Fruit fly (Drosophila melanogaster) whole organism, embryonic: Measurements from ENCODE around the gene CG43060.

Experiments used
- Asciz ChIP-seq: fragments of 200-800 bp; sonication (Bioruptor generic); optimal IDR thresholded peaks from 2 replicates; lab custom pipeline; 2017; ENCODE audit warnings: missing biosample characterization, mild to moderate bottlenecking, missing genetic modification characterization, missing genetic modification reagents
- Bteb2 ChIP-seq: fragments of 200-800 bp; sonication (Bioruptor generic); optimal IDR thresholded peaks from 2 replicates; lab custom pipeline; 2016; ENCODE audit warnings: missing biosample characterization, missing genetic modification characterization
- CG10147 ChIP-seq: fragments of 200-800 bp; sonication (Bioruptor generic); optimal IDR thresholded peaks from 2 replicates; lab custom pipeline; 2019; ENCODE audit warnings: missing biosample characterization, mild to moderate bottlenecking, missing genetic modification characterization, moderate library complexity
- CG10209 ChIP-seq: fragments of 200-800 bp; sonication (Bioruptor generic); optimal IDR thresholded peaks from 3 replicates; lab custom pipeline; 2017; ENCODE audit warnings: missing biosample characterization, mild to moderate bottlenecking, missing genetic modification characterization, missing genetic modification reagents
- CG1024 ChIP-seq: fragments of 200-800 bp; sonication (Bioruptor generic); IDR thresholded peaks from 2 replicates; pipeline ENCODE4 v1.3.6; 2022; ENCODE audit warnings: missing biosample characterization, missing genetic modification characterization
- CG11456 ChIP-seq: fragments of 200-800 bp; sonication (Bioruptor generic); IDR thresholded peaks from 3 replicates; pipeline ENCODE4 v1.3.6; 2022; ENCODE audit warnings: missing biosample characterization, missing genetic modification characterization
- CG11504 ChIP-seq: fragments of 200-800 bp; sonication (Bioruptor generic); optimal IDR thresholded peaks from 3 replicates; lab custom pipeline; 2019; ENCODE audit warnings: missing biosample characterization, mild to moderate bottlenecking, missing genetic modification characterization, moderate library complexity
- CG12071 ChIP-seq: fragments of 200-800 bp; sonication (Bioruptor generic); optimal IDR thresholded peaks from 3 replicates; lab custom pipeline; 2018; ENCODE audit warnings: missing biosample characterization, mild to moderate bottlenecking, missing genetic modification characterization
- CG13123 ChIP-seq: fragments of 200-800 bp; sonication (Bioruptor generic); optimal IDR thresholded peaks from 2 replicates; lab custom pipeline; 2016; ENCODE audit warnings: missing biosample characterization, missing genetic modification characterization
- CG14441 ChIP-seq: fragments of 200-800 bp; sonication (Bioruptor generic); IDR thresholded peaks from 2 replicates; pipeline ENCODE4 v1.3.6; 2022; ENCODE audit warnings: missing biosample characterization, missing genetic modification characterization
- CG16815 ChIP-seq: fragments of 200-800 bp; sonication (Bioruptor generic); optimal IDR thresholded peaks from 3 replicates; lab custom pipeline; 2017; ENCODE audit warnings: missing biosample characterization, mild to moderate bottlenecking, missing genetic modification characterization
- CG17612 ChIP-seq: fragments of 200-800 bp; sonication (Bioruptor generic); IDR thresholded peaks from 2 replicates; pipeline ENCODE4 v1.3.6; 2022; ENCODE audit warnings: missing biosample characterization, missing genetic modification characterization
- CG18011 ChIP-seq: fragments of 200-800 bp; sonication (Bioruptor generic); optimal IDR thresholded peaks from 2 replicates; lab custom pipeline; 2017; ENCODE audit warnings: missing biosample characterization, missing genetic modification characterization, mild to moderate bottlenecking, moderate library complexity, missing genotype
- CG18262 ChIP-seq: fragments of 200-800 bp; optimal IDR thresholded peaks from 3 replicates; lab custom pipeline; 2019; ENCODE audit warnings: missing biosample characterization, mild to moderate bottlenecking, missing genetic modification characterization, moderate library complexity
- CG18764 ChIP-seq: fragments of 200-800 bp; sonication (Bioruptor generic); optimal IDR thresholded peaks from 3 replicates; lab custom pipeline; 2016; ENCODE audit warnings: missing biosample characterization, missing genetic modification characterization
- CG32532 ChIP-seq: fragments of 200-800 bp; sonication (Bioruptor generic); IDR thresholded peaks from 2 replicates; pipeline ENCODE4 v1.3.6; 2022; ENCODE audit warnings: missing biosample characterization, missing genetic modification characterization
- CG32767 ChIP-seq: fragments of 200-800 bp; sonication (Bioruptor generic); IDR thresholded peaks from 2 replicates; pipeline ENCODE4 v1.3.6; 2022; ENCODE audit warnings: missing biosample characterization, missing genetic modification characterization
- CG32772 ChIP-seq: fragments of 200-800 bp; sonication (Bioruptor generic); IDR thresholded peaks from 2 replicates; pipeline ENCODE4 v1.3.6; 2022; ENCODE audit warnings: missing biosample characterization, missing genetic modification characterization
- CG34376 ChIP-seq: fragments of 200-800 bp; sonication (Bioruptor generic); optimal IDR thresholded peaks from 2 replicates; lab custom pipeline; 2018; ENCODE audit warnings: missing biosample characterization, mild to moderate bottlenecking, missing genetic modification characterization
- CG4360 ChIP-seq: fragments of 200-800 bp; sonication (Bioruptor generic); IDR thresholded peaks from 2 replicates; pipeline ENCODE4 v1.3.6; 2022; ENCODE audit warnings: missing biosample characterization, missing genetic modification characterization
- CG43689 ChIP-seq: fragments of 200-800 bp; sonication (Bioruptor generic); IDR thresholded peaks from 2 replicates; pipeline ENCODE4 v1.3.6; 2022; ENCODE audit warnings: missing biosample characterization, missing genetic modification characterization
- CG4820 ChIP-seq: fragments of 200-800 bp; sonication (Bioruptor generic); optimal IDR thresholded peaks from 3 replicates; lab custom pipeline; 2016; ENCODE audit warnings: missing biosample characterization, missing genetic modification characterization
- CG8944 ChIP-seq: fragments of 200-800 bp; sonication (Bioruptor generic); optimal IDR thresholded peaks from 3 replicates; lab custom pipeline; 2016; ENCODE audit warnings: missing biosample characterization, missing genetic modification characterization
- CHES-1-like ChIP-seq: fragments of 200-800 bp; sonication (Bioruptor generic); optimal IDR thresholded peaks from 2 replicates; lab custom pipeline; 2016; ENCODE audit warnings: missing biosample characterization, missing genetic modification characterization
- Elba2 ChIP-seq: fragments of 200-800 bp; sonication (Bioruptor generic); optimal IDR thresholded peaks from 3 replicates; lab custom pipeline; 2016; ENCODE audit warnings: missing biosample characterization, missing genetic modification characterization
- HLH3B ChIP-seq: fragments of 200-800 bp; sonication (Bioruptor generic); IDR thresholded peaks from 2 replicates; pipeline ENCODE4 v1.3.6; 2022; ENCODE audit warnings: missing biosample characterization, missing genetic modification characterization
- MBD-R2 ChIP-seq: fragments of 200-800 bp; sonication (Bioruptor generic); IDR thresholded peaks from 2 replicates; pipeline ENCODE4 v1.3.6; 2022; ENCODE audit warnings: missing biosample characterization, missing genetic modification characterization
- Mrtf ChIP-seq: fragments of 200-800 bp; sonication (Bioruptor generic); IDR thresholded peaks from 3 replicates; pipeline ENCODE4 v1.3.6; 2022; ENCODE audit warnings: missing biosample characterization, missing genetic modification characterization
- Sox100B ChIP-seq: fragments of 200-800 bp; sonication (Bioruptor generic); optimal IDR thresholded peaks from 3 replicates; lab custom pipeline; 2018; ENCODE audit warnings: missing biosample characterization, mild to moderate bottlenecking, missing genetic modification characterization
- Sox102F ChIP-seq: fragments of 200-800 bp; sonication (Bioruptor generic); optimal IDR thresholded peaks from 2 replicates; lab custom pipeline; 2018; ENCODE audit warnings: missing biosample characterization, mild to moderate bottlenecking, missing genetic modification characterization, moderate library complexity
- Spps ChIP-seq: fragments of 200-800 bp; sonication (Bioruptor generic); optimal IDR thresholded peaks from 2 replicates; lab custom pipeline; 2018; ENCODE audit warnings: missing biosample characterization, mild to moderate bottlenecking, missing genetic modification characterization
- Sry-β ChIP-seq: fragments of 200-800 bp; sonication (Bioruptor generic); optimal IDR thresholded peaks from 2 replicates; lab custom pipeline; 2018; ENCODE audit warnings: missing biosample characterization, mild to moderate bottlenecking, missing genetic modification characterization, moderate library complexity
- TFAM ChIP-seq: fragments of 200-800 bp; sonication (Bioruptor generic); optimal IDR thresholded peaks from 2 replicates; lab custom pipeline; 2017; ENCODE audit warnings: missing biosample characterization, missing genetic modification characterization, inconsistent platforms
- Xrp1 ChIP-seq: fragments of 200-800 bp; sonication (Bioruptor generic); IDR thresholded peaks from 2 replicates; pipeline ENCODE4 v1.3.6; 2022; ENCODE audit warnings: missing biosample characterization, missing genetic modification characterization
- ara ChIP-seq: fragments of 200-800 bp; sonication (Bioruptor generic); IDR thresholded peaks from 2 replicates; pipeline ENCODE4 v1.3.6; 2022; ENCODE audit warnings: missing biosample characterization, missing genetic modification characterization
- caup ChIP-seq: fragments of 200-800 bp; sonication (Bioruptor generic); optimal IDR thresholded peaks from 3 replicates; lab custom pipeline; 2017; ENCODE audit warnings: missing biosample characterization, mild to moderate bottlenecking, missing genetic modification characterization, moderate library complexity; ENCODE audit not compliant: severe bottlenecking
- chif ChIP-seq, 2 experiments: fragments of 200-800 bp; sonication (Bioruptor generic); optimal IDR thresholded peaks; 3 replicates each; lab custom pipeline; 2016; ENCODE audit warnings: missing biosample characterization in 2 of 2, missing genetic modification characterization in 2 of 2
- ci ChIP-seq: fragments of 200-800 bp; sonication (Bioruptor generic); IDR thresholded peaks from 3 replicates; pipeline ENCODE4 v1.3.6; 2022; ENCODE audit warnings: missing biosample characterization, missing genetic modification characterization
- crol ChIP-seq: fragments of 200-800 bp; sonication (Bioruptor generic); IDR thresholded peaks from 2 replicates; pipeline ENCODE4 v1.3.6; 2022; ENCODE audit warnings: missing biosample characterization, missing genetic modification characterization
- exex ChIP-seq: fragments of 200-800 bp; sonication (Bioruptor generic); optimal IDR thresholded peaks from 4 replicates; lab custom pipeline; 2018; ENCODE audit warnings: missing biosample characterization, mild to moderate bottlenecking, missing genetic modification characterization, moderate library complexity
- fd102C ChIP-seq: fragments of 200-800 bp; sonication (Bioruptor generic); optimal IDR thresholded peaks from 2 replicates; lab custom pipeline; 2018; ENCODE audit warnings: missing biosample characterization, mild to moderate bottlenecking, missing genetic modification characterization, moderate library complexity
- gem ChIP-seq: fragments of 200-800 bp; sonication (Bioruptor generic); optimal IDR thresholded peaks from 2 replicates; lab custom pipeline; 2019; ENCODE audit warnings: missing biosample characterization, mild to moderate bottlenecking, missing genetic modification characterization, moderate library complexity
- gro ChIP-seq: fragments of 200-800 bp; sonication (Bioruptor generic); optimal IDR thresholded peaks from 2 replicates; lab custom pipeline; 2016; ENCODE audit warnings: missing biosample characterization, missing genetic modification characterization
- inv ChIP-seq: fragments of 200-800 bp; sonication (Bioruptor generic); IDR thresholded peaks from 2 replicates; pipeline ENCODE4 v1.3.6; 2022; ENCODE audit warnings: missing biosample characterization, missing genetic modification characterization; ENCODE audit not compliant: partially characterized antibody
- nerfin-2 ChIP-seq: fragments of 200-800 bp; sonication (Bioruptor generic); IDR thresholded peaks from 2 replicates; pipeline ENCODE4 v1.3.6; 2022; ENCODE audit warnings: missing biosample characterization, missing genetic modification characterization; ENCODE audit not compliant: partially characterized antibody
- p53 ChIP-seq: fragments of 200-800 bp; sonication (Bioruptor generic); optimal IDR thresholded peaks from 2 replicates; lab custom pipeline; 2016; ENCODE audit warnings: missing biosample characterization, missing genetic modification characterization
- pum ChIP-seq: fragments of 200-800 bp; sonication (Bioruptor generic); optimal IDR thresholded peaks from 2 replicates; lab custom pipeline; 2016; ENCODE audit warnings: missing biosample characterization, missing genetic modification characterization
- sens-2 ChIP-seq: fragments of 200-800 bp; sonication (Bioruptor generic); IDR thresholded peaks from 2 replicates; pipeline ENCODE4 v1.3.6; 2022; ENCODE audit warnings: missing biosample characterization, missing genetic modification characterization
- sr ChIP-seq: fragments of 200-800 bp; sonication (Bioruptor generic); IDR thresholded peaks from 3 replicates; pipeline ENCODE4 v1.3.6; 2022; ENCODE audit warnings: missing biosample characterization, missing genetic modification characterization
- trh ChIP-seq: fragments of 200-800 bp; sonication (Bioruptor generic); optimal IDR thresholded peaks from 2 replicates; lab custom pipeline; 2016; ENCODE audit warnings: missing biosample characterization, missing genetic modification characterization

CG43060 gene

DNA sequence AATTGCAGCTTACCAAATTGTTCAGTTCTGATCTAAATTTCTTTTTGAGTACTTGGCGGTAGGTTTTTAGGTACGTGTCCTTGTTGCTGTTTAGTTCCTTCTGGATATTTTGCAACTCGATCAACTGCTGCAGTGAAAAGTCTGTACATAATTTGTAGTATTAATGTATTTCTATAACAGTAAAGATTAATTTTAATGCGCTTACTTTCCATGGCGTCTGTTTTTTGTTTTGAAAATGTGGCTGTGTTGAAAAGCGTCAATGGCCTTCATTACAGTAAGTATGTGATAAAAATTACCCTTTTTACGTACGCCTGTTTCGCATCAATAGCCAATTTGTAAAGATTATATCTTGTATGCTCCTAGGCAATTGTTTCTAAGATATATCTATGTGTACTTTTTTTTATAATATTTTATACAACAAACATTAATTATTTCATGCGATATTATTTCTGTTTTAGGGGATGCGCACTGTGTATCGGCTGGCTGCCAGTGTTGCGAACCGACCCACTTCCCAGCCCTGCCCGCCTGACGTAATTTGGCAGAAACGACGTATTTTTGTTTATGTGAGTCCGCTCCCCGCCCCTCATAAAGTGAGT is 39.9 kb upstream of the CG43060 start, which contains the start of the genes Kmn2 and CG2698 (continued):
- TF ChIP-seq Xrp1 (peak; percentile 99), sens-2 (GFP tag; lab: Robert Waterston, UW) (peak; percentile 95), CG4360 (GFP tag; lab: Robert Waterston, UW) (peak; percentile 83), Spps (tag; lab: Kevin White, UChicago) (peak; percentile 84), MBD-R2 (GFP tag; lab: Robert Waterston, UW) (peak; percentile 98), TFAM (no peak), nerfin-2 (GFP tag; lab: Robert Waterston, UW) (peak; percentile 56), ara (GFP tag; lab: Robert Waterston, UW) (peak; percentile 97), sr (GFP tag; lab: Robert Waterston, UW) (peak; percentile 75; the same call in 2 of the 3 replicates), CHES-1-like (peak; percentile 64), CG11504 (tag; lab: Kevin White, UChicago) (peak; percentile 93), CG17612 (GFP tag; lab: Robert Waterston, UW) (peak; percentile 95), ci (GFP tag; lab: Robert Waterston, UW) (peak; percentile 98), HLH3B (GFP tag; lab: Robert Waterston, UW) (peak; percentile 98), Sry-β (GFP tag; lab: Kevin White, UChicago) (peak; percentile 40), exex (tag; lab: Kevin White, UChicago) (peak; percentile 76), gem (tag; lab: Kevin White, UChicago) (peak; percentile 97), CG13123 (GFP tag; lab: Kevin White, UChicago) (peak; percentile 85), pum (GFP tag; lab: Kevin White, UChicago) (peak; percentile 85), Bteb2 (GFP tag; lab: Kevin White, UChicago) (peak; percentile 74), CG43689 (peak; percentile 93), p53 (GFP tag; lab: Kevin White, UChicago) (no peak), inv (peak; percentile 42; the same call in 1 of the 2 replicates), CG8944 (peak; percentile 83), CG32772 (peak; percentile 98), Asciz (GFP tag; lab: Kevin White, UChicago) (peak; percentile 85), CG10147 (GFP tag; lab: Kevin White, UChicago) (peak; percentile 95), fd102C (peak; percentile 72), CG14441 (peak; percentile 98), CG18764 (GFP tag; lab: Kevin White, UChicago) (peak; percentile 94), CG16815 (GFP tag; lab: Kevin White, UChicago) (peak; percentile 96), CG32532 (GFP tag; lab: Robert Waterston, UW) (peak; percentile 98), CG32767 (peak; percentile 97), crol (GFP tag; lab: Robert Waterston, UW) (peak; percentile 86), caup (GFP tag; lab: Kevin White, UChicago) (peak; percentile 96), gro (GFP tag; lab: Kevin White, UChicago) (peak; percentile 78), CG34376 (GFP tag; lab: Kevin White, UChicago) (peak; percentile 91), CG11456 (GFP tag; lab: Robert Waterston, UW) (peak; percentile 97), Sox102F (peak; percentile 94), CG18011 (GFP tag; lab: Kevin White, UChicago) (peak; percentile 82), CG1024 (GFP tag; lab: Robert Waterston, UW) (peak; percentile 90), CG18262 (peak; percentile 95), CG10209 (peak; percentile 96), Mrtf (peak; percentile 97), CG12071 (GFP tag; lab: Kevin White, UChicago) (peak; percentile 88), trh (GFP tag; lab: Kevin White, UChicago) (peak; percentile 91), Sox100B (GFP tag; lab: Kevin White, UChicago) (peak; percentile 93), Elba2 (GFP tag; lab: Kevin White, UChicago) (peak; percentile 78), CG4820 (peak; percentile 95), chif (GFP tag; optimal IDR thresholded peaks at IDR 0.05; lab: Kevin White, UChicago) (peak; percentile 75 to 91)
